Fruit fly (Drosophila melanogaster) whole organism, wandering third instar larva: ENCODE data around the gene CG11342.

Source experiments
- Dif ChIP-seq: fragments of 200-275, 200-300 bp; sonication (Bioruptor generic); optimal IDR thresholded peaks from 2 replicates; lab custom pipeline; 2018; ENCODE audit warnings: missing biosample characterization, missing genetic modification characterization; ENCODE audit not compliant: partially characterized antibody
- Hr83 ChIP-seq: fragments of 200-300 bp; sonication (Bioruptor generic); optimal IDR thresholded peaks from 2 replicates; lab custom pipeline; 2016; ENCODE audit warnings: missing biosample characterization, mild to moderate bottlenecking, missing genetic modification characterization, moderate library complexity; ENCODE audit not compliant: poor library complexity, severe bottlenecking
- Mio ChIP-seq: sonication (Bioruptor generic); optimal IDR thresholded peaks from 2 replicates; lab custom pipeline; 2016; ENCODE audit warnings: missing biosample characterization, missing genetic modification characterization
- h ChIP-seq: fragments of 200-800 bp; sonication (Bioruptor generic); optimal IDR thresholded peaks from 3 replicates; lab custom pipeline; 2016; ENCODE audit warnings: missing biosample characterization, mild to moderate bottlenecking, missing genetic modification characterization
- rgr ChIP-seq: fragments of 200-800 bp; sonication (Bioruptor generic); optimal IDR thresholded peaks from 3 replicates; lab custom pipeline; 2016; ENCODE audit warnings: missing biosample characterization, mild to moderate bottlenecking, missing genetic modification characterization
- usp ChIP-seq: fragments of >200 bp; optimal IDR thresholded peaks from 2 replicates; lab custom pipeline; 2017; ENCODE audit warnings: missing biosample characterization, missing genetic modification characterization

DNA sequence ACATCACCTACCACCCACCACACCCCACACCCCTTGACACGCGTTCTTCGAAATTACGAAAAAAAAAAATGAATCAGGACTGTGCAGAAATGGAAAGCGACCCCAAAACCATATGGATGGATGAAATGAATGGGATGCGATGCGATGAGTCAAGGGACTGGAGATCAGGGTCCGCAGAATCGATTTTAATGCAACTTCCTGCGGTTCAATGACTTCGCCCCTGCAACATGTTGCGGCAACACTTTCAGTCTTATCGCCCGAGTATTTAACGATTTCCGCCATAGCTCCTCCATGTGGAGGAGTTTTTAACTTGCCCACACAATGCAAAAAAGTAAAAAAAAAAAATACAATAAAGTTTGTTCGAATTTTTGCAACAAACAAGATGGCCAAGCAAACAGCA is 14.6 kb downstream of the CG11342 start:
- TF ChIP-seq rgr (GFP tag; lab: Kevin White, UChicago) (no peak), h (no peak), Hr83 (no peak), Dif (GFP tag; lab: Kevin White, UChicago) (no peak), Mio (GFP tag; lab: Kevin White, UChicago) (no peak), usp (GFP tag; lab: Kevin White, UChicago) (no peak)
